Worm (Caenorhabditis elegans): ENCODE results near the gene F13D12.8.

The F13D12.8 gene

DNA sequence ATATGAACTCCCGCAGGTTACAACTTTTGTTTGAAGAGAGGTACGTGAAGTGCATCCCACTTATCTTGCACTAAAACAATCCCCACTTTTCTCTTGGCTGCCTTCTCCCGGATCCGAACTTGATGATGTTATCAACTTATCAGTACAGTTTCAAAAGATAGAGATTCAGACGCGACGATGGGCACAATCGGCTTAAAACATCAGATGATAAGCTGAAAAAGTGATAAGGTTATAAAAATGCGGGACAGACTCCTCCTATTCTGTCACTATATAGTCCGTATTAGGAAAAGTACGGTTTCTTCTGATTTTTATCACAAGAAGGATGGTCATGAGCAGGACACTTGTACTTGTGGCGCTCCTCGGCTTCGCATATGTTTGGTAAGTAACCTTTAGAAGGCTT is 6.8 kb upstream of the F13D12.8 start, which contains the start of gene ctsa-1.2:
TSS of gene ctsa-1.2 (plus strand) at position 160 of the 400 bp plus-strand sequence.
- TF ChIP-seq dmd-6 (GFP tag; IDR thresholded peaks at IDR 0.05) = peak; percentile 78
- no peak for TF ChIP-seq spr-3 (GFP tag; optimal IDR thresholded peaks at IDR 0.05)
- TF ChIP-seq aha-1 (tag) = peak; percentile 41
- TF ChIP-seq pqm-1 (tag; optimal IDR thresholded peaks at IDR 0.05) = peak; percentile 68
- TF ChIP-seq zip-11 (GFP tag; IDR thresholded peaks at IDR 0.05) = no peak
- no peak for TF ChIP-seq unc-39 (tag; optimal IDR thresholded peaks at IDR 0.05)
- peak; percentile 38 for TF ChIP-seq dve-1 (tag; optimal IDR thresholded peaks at IDR 0.05; ENCODE audit: insufficient read depth)
- no peak for TF ChIP-seq daf-12 (tag; optimal IDR thresholded peaks at IDR 0.05)
- peak; percentile 9; the same call in 1 of the 2 replicates for TF ChIP-seq tra-1 (GFP tag; IDR thresholded peaks at IDR 0.05)
- no peak for TF ChIP-seq unc-130 (GFP tag; optimal IDR thresholded peaks at IDR 0.05)
- TF ChIP-seq hlh-11 (tag; optimal IDR thresholded peaks at IDR 0.05) = peak; percentile 59
- TF ChIP-seq nhr-48 (tag; optimal IDR thresholded peaks at IDR 0.05) = peak; percentile 21
- TF ChIP-seq ceh-62 (tag; optimal IDR thresholded peaks at IDR 0.05) = no peak
- TF ChIP-seq egl-27 (tag; optimal IDR thresholded peaks at IDR 0.05) = no peak
- no peak for TF ChIP-seq Y105C5A.15 (GFP tag; IDR thresholded peaks at IDR 0.05)
- peak; percentile 74 for TF ChIP-seq nhr-28 (tag; optimal IDR thresholded peaks at IDR 0.05)
- no peak for TF ChIP-seq spr-1 (tag; optimal IDR thresholded peaks at IDR 0.05)
- peak; percentile 16 for TF ChIP-seq mes-2 (tag; optimal IDR thresholded peaks at IDR 0.05; ENCODE audit: poor library complexity, severe bottlenecking)
- TF ChIP-seq unc-62 (GFP tag; optimal IDR thresholded peaks at IDR 0.05 in 1 of 2) = peak in 1 of 2 experiments; percentile 1
- TF ChIP-seq unc-62 (tag; optimal IDR thresholded peaks at IDR 0.05) = no peak

DNA sequence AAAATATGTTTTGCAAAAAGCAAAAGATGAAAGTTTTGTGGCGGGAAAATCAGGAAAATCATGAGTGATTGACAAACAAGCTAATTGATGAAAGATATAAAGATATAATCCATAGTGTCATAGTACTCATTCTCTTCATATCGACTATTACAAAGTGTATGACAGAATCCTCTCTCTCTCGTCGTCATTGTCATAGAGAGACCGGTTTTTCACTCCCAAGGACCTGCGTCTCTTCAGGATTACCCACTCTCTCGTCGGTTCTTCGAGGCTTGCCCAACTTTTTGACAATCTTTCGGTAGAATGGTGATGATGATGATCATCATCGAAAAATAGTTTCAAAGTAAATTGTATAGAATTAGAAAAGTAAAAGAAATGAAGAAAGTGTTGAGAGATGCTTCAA is 5.0 kb upstream of the F13D12.8 start:
- TF ChIP-seq ztf-7 (tag; optimal IDR thresholded peaks at IDR 0.05) (no peak), spr-1 (tag; optimal IDR thresholded peaks at IDR 0.05) (peak; percentile 9), ZK337.2 (GFP tag; IDR thresholded peaks at IDR 0.05) (no peak), Y5F2A.4 (GFP tag; optimal IDR thresholded peaks at IDR 0.05) (no peak), dve-1 (tag; optimal IDR thresholded peaks at IDR 0.05; ENCODE audit: insufficient read depth) (no peak), ceh-32 (tag; optimal IDR thresholded peaks at IDR 0.05; ENCODE audit: poor library complexity) (no peak), egl-43 (GFP tag; IDR thresholded peaks at IDR 0.05) (no peak), F44E2.7 (GFP tag; IDR thresholded peaks at IDR 0.05) (no peak), D1046.2 (GFP tag; IDR thresholded peaks at IDR 0.05) (no peak), ces-1 (GFP tag; optimal IDR thresholded peaks at IDR 0.05) (no peak), lir-3 (tag; optimal IDR thresholded peaks at IDR 0.05) (no peak), pha-4 (GFP tag; IDR thresholded peaks at IDR 0.05) (no peak), pha-4 (tag; optimal IDR thresholded peaks at IDR 0.05) (no peak), unc-62 (GFP tag; optimal IDR thresholded peaks at IDR 0.05 in 1 of 2) (peak in 1 of 2 experiments; percentile 79), unc-62 (tag; optimal IDR thresholded peaks at IDR 0.05) (no peak), zag-1 (tag; optimal IDR thresholded peaks at IDR 0.05) (no peak), mxl-2 (GFP tag; conservative IDR thresholded peaks at IDR 0.05) (no peak), mdl-1 (tag; optimal IDR thresholded peaks at IDR 0.05) (peak in 1 of 2 experiments; percentile 18), tra-1 (GFP tag; IDR thresholded peaks at IDR 0.05) (no peak), F37D6.2 (tag; optimal IDR thresholded peaks at IDR 0.05) (no peak), mxl-3 (GFP tag; optimal IDR thresholded peaks at IDR 0.05) (peak; percentile 49), hlh-11 (tag; optimal IDR thresholded peaks at IDR 0.05) (peak; percentile 33), Y105C5A.15 (GFP tag; IDR thresholded peaks at IDR 0.05) (no peak), nhr-28 (tag; optimal IDR thresholded peaks at IDR 0.05) (peak; percentile 48), F26F4.8 (GFP tag; conservative IDR thresholded peaks at IDR 0.05) (no peak), fos-1 (tag; optimal IDR thresholded peaks at IDR 0.05) (no peak), duxl-1 (tag; optimal IDR thresholded peaks at IDR 0.05; ENCODE audit: poor library complexity) (no peak), unc-130 (GFP tag; optimal IDR thresholded peaks at IDR 0.05) (no peak), nhr-25 (tag; optimal IDR thresholded peaks at IDR 0.05; ENCODE audit: borderline replicate concordance, insufficient read depth) (no peak), spr-3 (GFP tag; optimal IDR thresholded peaks at IDR 0.05) (no peak), lin-38 (GFP tag; IDR thresholded peaks at IDR 0.05) (no peak), nhr-41 (GFP tag; IDR thresholded peaks at IDR 0.05) (no peak), vab-7 (GFP tag; IDR thresholded peaks at IDR 0.05) (no peak), rbr-2 (tag; optimal IDR thresholded peaks at IDR 0.05) (no peak), lin-13 (GFP tag; optimal IDR thresholded peaks at IDR 0.05) (no peak), ceh-62 (tag; optimal IDR thresholded peaks at IDR 0.05) (no peak), lin-39 (tag; optimal IDR thresholded peaks at IDR 0.05) (no peak), mdt-29 (GFP tag; IDR thresholded peaks at IDR 0.05) (no peak), daf-16 (GFP tag; optimal IDR thresholded peaks at IDR 0.05) (no peak), daf-16 (tag; optimal IDR thresholded peaks at IDR 0.05) (no peak), aha-1 (tag) (peak; percentile 12)

Measured in whole organism, L4 larva.